Fruit fly (Drosophila melanogaster): Measurements from ENCODE around the gene CG7488.

DNA sequence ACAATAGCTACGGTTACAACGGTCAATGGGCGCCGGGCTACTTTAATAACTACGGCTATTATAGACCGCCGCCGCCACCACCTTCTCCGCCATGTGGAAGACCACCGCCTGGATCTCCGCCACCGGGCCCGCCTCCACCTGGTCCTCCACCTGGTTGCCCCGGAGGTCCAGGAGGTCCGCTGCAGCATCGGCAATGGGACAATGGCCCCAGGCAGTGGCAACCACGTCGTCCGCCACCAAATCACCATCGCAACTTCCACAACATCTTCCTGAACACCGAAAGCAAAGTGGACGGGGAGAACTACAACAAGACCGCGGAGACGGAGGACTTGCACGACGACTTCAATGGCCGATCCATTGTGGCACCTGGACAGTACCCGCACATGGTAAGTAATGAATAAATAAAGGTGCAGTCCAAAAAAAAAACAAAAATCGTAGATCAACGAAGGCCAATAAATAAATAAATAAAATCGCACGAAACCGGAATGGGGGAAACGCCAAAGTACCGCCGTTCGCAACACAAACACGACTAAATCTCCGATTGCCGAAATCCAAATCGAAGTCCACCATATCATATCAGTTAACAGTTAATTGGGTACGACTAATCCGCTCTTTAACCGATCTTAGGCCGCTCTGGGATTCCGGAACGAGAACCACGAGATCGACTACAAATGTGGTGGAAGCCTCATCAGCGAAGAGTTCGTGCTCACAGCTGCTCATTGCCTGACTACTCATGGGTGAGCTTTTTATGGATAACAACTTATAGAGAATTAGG is 47.0 kb downstream of the CG7488 start, which contains the start of gene snk:
- TF ChIP-seq nerfin-1 (tag; optimal IDR thresholded peaks at IDR 0.05) (no peak), sima (GFP tag; optimal IDR thresholded peaks at IDR 0.05) (no peak), en (GFP tag; optimal IDR thresholded peaks at IDR 0.05) (no peak), CG13624 (GFP tag; optimal IDR thresholded peaks at IDR 0.05) (no peak), gsb (GFP tag; IDR thresholded peaks at IDR 0.05) (no peak), CG3838 (GFP tag; optimal IDR thresholded peaks at IDR 0.05) (no peak)

Data from whole organism, embryonic.